Worm (Caenorhabditis elegans): Measurements from ENCODE around the gene srw-12.
"Not testable (repeated sequence)": the region's sequence is repeated elsewhere in the genome, so short reads cannot be mapped to it uniquely, and the experiment has no call there.

srw-12 gene

ce11 chrV:15264131-15264530 is 25.7 kb upstream of the srw-12 start, which contains the start of gene M01B2.12:
Gene M01B2.12, minus strand, starts transcription at chrV:15264231.
- no peak for TF ChIP-seq ama-1 (optimal IDR thresholded peaks at IDR 0.05)
- no peak for TF ChIP-seq madf-2 (tag; optimal IDR thresholded peaks at IDR 0.05)
- no peak for TF ChIP-seq lin-11 (tag; optimal IDR thresholded peaks at IDR 0.05)
- TF ChIP-seq ref-2 (tag; optimal IDR thresholded peaks at IDR 0.05), result no peak
- no peak for TF ChIP-seq pag-3 (tag; optimal IDR thresholded peaks at IDR 0.05; ENCODE audit: borderline replicate concordance)
- no peak for TF ChIP-seq ceh-18 (tag; optimal IDR thresholded peaks at IDR 0.05)
- no peak for TF ChIP-seq nfya-1 (tag; optimal IDR thresholded peaks at IDR 0.05)
- TF ChIP-seq pat-9 (tag; optimal IDR thresholded peaks at IDR 0.05), result no peak
- TF ChIP-seq ceh-2 (tag; optimal IDR thresholded peaks at IDR 0.05), result no peak
- no peak for TF ChIP-seq tbx-7 (tag; optimal IDR thresholded peaks at IDR 0.05)
- no peak for TF ChIP-seq nhr-11 (tag; optimal IDR thresholded peaks at IDR 0.05)
- TF ChIP-seq pqm-1 (tag; optimal IDR thresholded peaks at IDR 0.05), result no peak
- no peak for TF ChIP-seq unc-42 (tag; optimal IDR thresholded peaks at IDR 0.05)
- no peak for TF ChIP-seq pha-2 (tag; optimal IDR thresholded peaks at IDR 0.05)
- no peak for TF ChIP-seq ceh-22 (tag; optimal IDR thresholded peaks at IDR 0.05)
- no peak for TF ChIP-seq unc-55 (GFP tag; optimal IDR thresholded peaks at IDR 0.05)
- TF ChIP-seq sox-2 (GFP tag; IDR thresholded peaks at IDR 0.05), result no peak
- no peak for TF ChIP-seq ceh-6 (GFP tag; optimal IDR thresholded peaks at IDR 0.05)
- TF ChIP-seq tbx-2 (tag; optimal IDR thresholded peaks at IDR 0.05), result no peak
- no peak for TF ChIP-seq sdc-2 (tag; optimal IDR thresholded peaks at IDR 0.05)

DNA sequence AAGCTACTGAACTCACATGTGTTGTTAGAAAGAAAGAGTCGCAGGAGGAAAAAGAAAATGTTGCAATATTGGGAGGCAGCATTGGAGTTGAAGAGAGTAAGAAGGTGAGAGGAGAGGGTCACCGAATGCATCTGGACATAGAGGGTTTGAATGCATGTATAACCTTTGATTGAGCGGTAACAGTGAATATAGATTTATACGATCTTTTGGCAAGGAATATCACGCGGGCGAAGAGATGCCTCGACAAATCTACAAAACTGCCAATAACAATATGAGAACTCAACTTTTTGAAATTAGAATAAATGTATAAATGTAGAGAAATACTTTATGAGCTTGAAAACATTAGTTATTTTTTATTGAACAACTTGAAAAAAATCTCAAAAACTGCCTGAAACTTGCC is 23.9 kb upstream of the srw-12 start, which contains the start of gene M01B2.10:
Gene M01B2.10 (minus strand): TSS at position 101 of the 400 bp plus-strand sequence.
- not testable (repeated sequence) for TF ChIP-seq Y22D7AL.16 (tag; optimal IDR thresholded peaks at IDR 0.05); T23F11.4 (GFP tag; optimal IDR thresholded peaks at IDR 0.05); ceh-2 (tag; optimal IDR thresholded peaks at IDR 0.05)

DNA sequence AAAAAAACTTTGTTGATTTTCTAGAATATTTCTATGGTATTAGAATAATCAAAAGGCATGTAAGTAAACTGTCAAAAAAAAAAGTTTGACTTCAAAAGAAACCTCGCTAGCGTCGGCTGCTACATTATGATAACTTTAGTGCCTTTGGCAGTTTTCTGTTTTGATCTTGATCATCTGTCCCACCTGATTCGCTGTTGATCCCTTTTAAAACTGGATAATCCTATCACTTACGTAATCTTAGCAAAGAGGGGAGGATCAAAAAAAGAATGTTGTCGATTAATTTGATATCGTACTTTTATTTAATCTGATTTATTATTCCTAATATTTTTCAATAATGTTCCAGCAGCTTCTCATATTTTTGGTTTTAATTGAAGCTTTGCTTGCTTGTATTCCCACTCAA is 21.5 kb upstream of the srw-12 start, which contains the start of gene M01B2.8:
Gene M01B2.8 (plus strand): TSS at position 301 of the 400 bp plus-strand sequence.
- no peak for TF ChIP-seq lim-6 (tag; optimal IDR thresholded peaks at IDR 0.05)
- TF ChIP-seq ceh-24 (tag; optimal IDR thresholded peaks at IDR 0.05), result no peak
- TF ChIP-seq sdc-2 (tag; optimal IDR thresholded peaks at IDR 0.05), result no peak
- no peak for TF ChIP-seq fax-1 (tag; optimal IDR thresholded peaks at IDR 0.05)
- TF ChIP-seq tbx-7 (tag; optimal IDR thresholded peaks at IDR 0.05), result no peak
- TF ChIP-seq dmd-4 (tag; optimal IDR thresholded peaks at IDR 0.05; ENCODE audit: borderline replicate concordance), result no peak

- no peak for TF ChIP-seq tbx-2 (tag; optimal IDR thresholded peaks at IDR 0.05)
- TF ChIP-seq mec-3 (tag; optimal IDR thresholded peaks at IDR 0.05; ENCODE audit: borderline replicate concordance), result no peak
- no peak for TF ChIP-seq ceh-22 (tag; optimal IDR thresholded peaks at IDR 0.05)
- no peak for TF ChIP-seq ref-2 (tag; optimal IDR thresholded peaks at IDR 0.05)
These were observed 20.6 kb upstream of the srw-12 start, which contains the start of gene srsx-37 for ce11 chrV:15259049-15259448. Gene srsx-37, minus strand, starts transcription at chrV:15259149.

- not testable (repeated sequence) for TF ChIP-seq unc-3 (GFP tag; conservative IDR thresholded peaks at IDR 0.05); unc-3 (tag; optimal IDR thresholded peaks at IDR 0.05); hlh-13 (GFP tag; optimal IDR thresholded peaks at IDR 0.05); eyg-1 (tag; optimal IDR thresholded peaks at IDR 0.05)
These were observed 18.2 kb upstream of the srw-12 start, which contains the start of gene srsx-39 for ce11 chrV:15256669-15257068. Gene srsx-39, minus strand, starts transcription at chrV:15256769.

- TF ChIP-seq dmd-4 (tag; optimal IDR thresholded peaks at IDR 0.05; ENCODE audit: borderline replicate concordance) (no peak), ceh-22 (tag; optimal IDR thresholded peaks at IDR 0.05) (no peak), K02D7.2 (tag; optimal IDR thresholded peaks at IDR 0.05) (no peak), elt-2 (tag; optimal IDR thresholded peaks at IDR 0.05) (no peak), ceh-45 (GFP tag; IDR thresholded peaks at IDR 0.05) (no peak), nfya-1 (tag; optimal IDR thresholded peaks at IDR 0.05) (no peak), pros-1 (tag; optimal IDR thresholded peaks at IDR 0.05) (no peak), pat-9 (tag; optimal IDR thresholded peaks at IDR 0.05) (no peak), fax-1 (tag; optimal IDR thresholded peaks at IDR 0.05) (no peak), ceh-6 (GFP tag; optimal IDR thresholded peaks at IDR 0.05) (no peak), lim-6 (tag; optimal IDR thresholded peaks at IDR 0.05) (no peak), madf-2 (tag; optimal IDR thresholded peaks at IDR 0.05) (no peak), unc-42 (tag; optimal IDR thresholded peaks at IDR 0.05) (no peak)
These were observed 15.1 kb upstream of the srw-12 start, which contains the start of gene srbc-75 for ce11 chrV:15253529-15253928. Gene srbc-75, plus strand, starts transcription at chrV:15253829.
